Worm (Caenorhabditis elegans) whole organism, early embryonic: ENCODE measurements around the gene M18.3.
"Not testable (repeated sequence)": the region's sequence is repeated elsewhere in the genome, so short reads cannot be mapped to it uniquely, and the experiment has no call there.

Experiments used
- aly-1 ChIP-seq: sonication (generic microtip); optimal IDR thresholded peaks from 2 replicates; lab custom pipeline; 2016; ENCODE audit warnings: missing genetic modification characterization, missing compliant biosample characterization
- ama-1 ChIP-seq: fragments of 150-350 bp; optimal IDR thresholded peaks from 2 replicates; lab custom pipeline; 2014
- ceh-13 ChIP-seq: fragments of 200-800 bp; sonication (Bioruptor generic); optimal IDR thresholded peaks from 2 replicates; lab custom pipeline; 2018; ENCODE audit warnings: mild to moderate bottlenecking, missing genetic modification characterization, missing compliant biosample characterization
- ceh-36 ChIP-seq: sonication (generic microtip); optimal IDR thresholded peaks from 2 replicates; lab custom pipeline; 2016; ENCODE audit warnings: missing genetic modification characterization, inconsistent platforms, missing compliant biosample characterization
- ets-7 ChIP-seq: sonication (generic microtip); optimal IDR thresholded peaks from 2 replicates; lab custom pipeline; 2016; ENCODE audit warnings: missing genotype, missing genetic modification characterization, missing compliant biosample characterization
- hmg-4 ChIP-seq: fragments of 200-800 bp; sonication (Bioruptor generic); optimal IDR thresholded peaks from 2 replicates; lab custom pipeline; 2018; ENCODE audit warnings: mild to moderate bottlenecking, missing genetic modification characterization, missing compliant biosample characterization
- pes-1 ChIP-seq: fragments of 200-800 bp; sonication (Bioruptor generic); IDR thresholded peaks from 2 replicates; pipeline ENCODE4 v1.3.6; 2022; ENCODE audit warnings: missing genetic modification reagents, missing genetic modification characterization, missing compliant biosample characterization
- scrt-1 ChIP-seq: fragments of 200-800 bp; sonication (Bioruptor generic); IDR thresholded peaks from 2 replicates; pipeline ENCODE4 v1.3.6; 2022; ENCODE audit warnings: missing genetic modification characterization, missing compliant biosample characterization
- sea-1 ChIP-seq: fragments of 200-800 bp; sonication (Bioruptor generic); conservative IDR thresholded peaks from 2 replicates; pipeline ENCODE4 v1.3.6; 2022; ENCODE audit warnings: missing genetic modification characterization, missing compliant biosample characterization
- tbx-11 ChIP-seq: fragments of 200-800 bp; sonication (Bioruptor generic); IDR thresholded peaks from 2 replicates; pipeline ENCODE4 v1.3.6; 2022; ENCODE audit warnings: missing genetic modification characterization, missing compliant biosample characterization
- tbx-37 ChIP-seq: fragments of 200-800 bp; sonication (Bioruptor generic); conservative IDR thresholded peaks from 2 replicates; pipeline ENCODE4 v1.3.6; 2022; ENCODE audit warnings: missing genetic modification reagents, missing genetic modification characterization, missing compliant biosample characterization
- tra-4 ChIP-seq: sonication (generic microtip); optimal IDR thresholded peaks from 2 replicates; lab custom pipeline; 2017; ENCODE audit warnings: missing genetic modification characterization, missing compliant biosample characterization

DNA sequence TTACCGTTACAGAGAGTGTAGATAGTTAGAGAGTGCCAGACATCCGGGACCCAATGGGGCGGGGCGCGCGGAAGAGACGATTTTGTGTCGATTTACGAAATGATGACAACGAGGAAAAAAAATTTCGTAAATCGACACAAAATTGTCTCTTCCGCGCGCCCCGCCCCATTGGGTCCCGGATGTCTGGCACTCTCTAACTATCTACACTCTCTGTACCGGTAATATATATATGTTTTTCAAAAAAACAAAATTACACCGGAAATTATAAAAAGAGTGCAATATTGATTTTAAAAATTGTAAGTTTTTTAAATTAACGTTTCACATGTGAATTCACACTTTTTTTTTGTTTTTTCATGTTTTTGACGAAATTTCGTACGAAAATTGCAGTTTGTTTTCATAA is 32.4 kb downstream of the M18.3 start, which contains the start of gene B0001.4:
- not testable (repeated sequence) for TF ChIP-seq sea-1 (GFP tag; lab: Robert Waterston, UW); ceh-36 (tag; lab: Kevin White, UChicago); ama-1 (lab: Kevin White, UChicago); hmg-4; aly-1 (tag; lab: Kevin White, UChicago); scrt-1 (GFP tag; lab: Robert Waterston, UW); tbx-11; tbx-37; ceh-13; ets-7 (tag; lab: Kevin White, UChicago); tra-4 (tag; lab: Kevin White, UChicago); pes-1 (GFP tag; lab: Robert Waterston, UW)
